Worm (Caenorhabditis elegans): ENCODE measurements around the gene elks-1.

DNA sequence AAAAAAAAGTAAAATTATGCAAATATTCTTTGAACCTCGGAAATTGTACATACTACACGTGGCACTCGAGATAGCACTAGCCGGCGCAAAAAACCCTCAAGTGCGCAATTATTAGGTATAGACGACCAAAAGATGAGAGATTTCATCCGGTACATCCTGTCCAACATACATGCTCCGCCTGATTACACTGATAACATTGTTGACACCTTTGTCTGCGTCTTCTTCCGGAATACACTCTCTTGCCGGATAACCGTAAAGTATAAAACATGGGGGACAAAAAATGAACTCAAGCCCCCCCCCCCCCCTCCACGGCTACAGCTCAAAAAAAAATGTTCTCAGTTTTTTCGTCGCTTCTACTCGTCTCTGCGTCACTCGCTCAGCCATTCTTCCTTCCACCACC lies 51.5 kb downstream of the elks-1 start, which contains the start of gene W08E12.6:
- no peak for TF ChIP-seq him-1 (tag; optimal IDR thresholded peaks at IDR 0.05)
- no peak for TF ChIP-seq W03F9.2 (tag; optimal IDR thresholded peaks at IDR 0.05)
- no peak for TF ChIP-seq dao-5 (tag; optimal IDR thresholded peaks at IDR 0.05)

Measured in whole organism, L4/young adult.